Fruit fly (Drosophila melanogaster) whole organism, embryonic: Measurements from ENCODE around the gene Fkbp59.

Source experiments
- Adf1 ChIP-seq: fragments of 200-800 bp; sonication (Bioruptor generic); IDR thresholded peaks from 2 replicates; pipeline ENCODE4 v1.3.6; 2022; ENCODE audit warnings: missing biosample characterization, missing genetic modification characterization
- Atf3 ChIP-seq: fragments of 200-800 bp; sonication (Bioruptor generic); optimal IDR thresholded peaks from 3 replicates; lab custom pipeline; 2016; ENCODE audit warnings: missing biosample characterization, missing genetic modification characterization
- CG1024 ChIP-seq: fragments of 200-800 bp; sonication (Bioruptor generic); IDR thresholded peaks from 2 replicates; pipeline ENCODE4 v1.3.6; 2022; ENCODE audit warnings: missing biosample characterization, missing genetic modification characterization
- CG10431 ChIP-seq: fragments of 200-800 bp; sonication (Bioruptor generic); optimal IDR thresholded peaks from 3 replicates; lab custom pipeline; 2018; ENCODE audit warnings: missing biosample characterization, mild to moderate bottlenecking, missing genetic modification characterization
- CG11504 ChIP-seq: fragments of 200-800 bp; sonication (Bioruptor generic); optimal IDR thresholded peaks from 3 replicates; lab custom pipeline; 2019; ENCODE audit warnings: missing biosample characterization, mild to moderate bottlenecking, missing genetic modification characterization, moderate library complexity
- CG12071 ChIP-seq: fragments of 200-800 bp; sonication (Bioruptor generic); optimal IDR thresholded peaks from 3 replicates; lab custom pipeline; 2018; ENCODE audit warnings: missing biosample characterization, mild to moderate bottlenecking, missing genetic modification characterization
- CG12659 ChIP-seq: fragments of 200-800 bp; sonication (Bioruptor generic); optimal IDR thresholded peaks from 3 replicates; lab custom pipeline; 2017; ENCODE audit warnings: mild to moderate bottlenecking, missing biosample characterization, missing genetic modification reagents, missing genetic modification characterization
- CG13624 ChIP-seq: fragments of 200-800 bp; sonication (Bioruptor generic); optimal IDR thresholded peaks from 2 replicates; lab custom pipeline; 2016; ENCODE audit warnings: missing biosample characterization, missing genetic modification characterization
- CG15601 ChIP-seq: fragments of 200-800 bp; sonication (Bioruptor generic); optimal IDR thresholded peaks from 3 replicates; lab custom pipeline; 2019; ENCODE audit warnings: missing biosample characterization, mild to moderate bottlenecking, missing genetic modification characterization, moderate library complexity
- CG16779 ChIP-seq: fragments of 200-800 bp; sonication (Bioruptor generic); IDR thresholded peaks from 2 replicates; pipeline ENCODE4 v1.3.6; 2022; ENCODE audit warnings: missing biosample characterization, missing genetic modification characterization
- CG17912 ChIP-seq: fragments of 200-800 bp; sonication (Bioruptor generic); optimal IDR thresholded peaks from 2 replicates; lab custom pipeline; 2018; ENCODE audit warnings: missing biosample characterization, mild to moderate bottlenecking, missing genetic modification characterization
- CG2116 ChIP-seq: fragments of 200-800 bp; sonication (Bioruptor generic); optimal IDR thresholded peaks from 3 replicates; lab custom pipeline; 2018; ENCODE audit warnings: missing biosample characterization, mild to moderate bottlenecking, missing genetic modification characterization
- CG2120 ChIP-seq: fragments of 200-800 bp; sonication (Bioruptor generic); optimal IDR thresholded peaks from 3 replicates; lab custom pipeline; 2016; ENCODE audit warnings: missing biosample characterization, missing genetic modification characterization
- CG2199 ChIP-seq: fragments of 200-800 bp; sonication (Bioruptor generic); IDR thresholded peaks from 3 replicates; pipeline ENCODE4 v1.3.6; 2022; ENCODE audit warnings: missing biosample characterization, missing genetic modification characterization
- CG2889 ChIP-seq: fragments of 200-800 bp; sonication (Bioruptor generic); IDR thresholded peaks from 3 replicates; pipeline ENCODE4 v1.3.6; 2022; ENCODE audit warnings: missing biosample characterization, missing genetic modification characterization
- CG31224 ChIP-seq: fragments of 200-800 bp; sonication (Bioruptor generic); IDR thresholded peaks from 2 replicates; pipeline ENCODE4 v1.3.6; 2022; ENCODE audit warnings: missing biosample characterization, missing genetic modification characterization
- CG3163 ChIP-seq: fragments of 200-800 bp; sonication (Bioruptor generic); optimal IDR thresholded peaks from 3 replicates; lab custom pipeline; 2016; ENCODE audit warnings: missing biosample characterization, missing genetic modification characterization
- CG3281 ChIP-seq: fragments of 200-800 bp; sonication (Bioruptor generic); optimal IDR thresholded peaks from 3 replicates; lab custom pipeline; 2017; ENCODE audit warnings: missing biosample characterization, mild to moderate bottlenecking, missing genetic modification characterization
- CG4730 ChIP-seq: fragments of 200-800 bp; sonication (Bioruptor generic); IDR thresholded peaks from 2 replicates; pipeline ENCODE4 v1.3.6; 2022; ENCODE audit warnings: missing biosample characterization, missing genetic modification characterization
- CG4854 ChIP-seq: fragments of 200-800 bp; sonication (Bioruptor generic); optimal IDR thresholded peaks from 2 replicates; lab custom pipeline; 2016; ENCODE audit warnings: missing biosample characterization, missing genetic modification characterization, inconsistent platforms
- CG6689 ChIP-seq: fragments of 200-800 bp; sonication (Bioruptor generic); IDR thresholded peaks from 2 replicates; pipeline ENCODE4 v1.3.6; 2022; ENCODE audit warnings: missing biosample characterization, missing genetic modification characterization
- CG8089 ChIP-seq: fragments of 200-800 bp; sonication (Bioruptor generic); optimal IDR thresholded peaks from 3 replicates; lab custom pipeline; 2016; ENCODE audit warnings: missing biosample characterization, missing genetic modification characterization
- CG8765 ChIP-seq: fragments of 200-800 bp; sonication (Bioruptor generic); IDR thresholded peaks from 2 replicates; pipeline ENCODE4 v1.3.6; 2022; ENCODE audit warnings: missing biosample characterization, missing genetic modification characterization
- CG9609 ChIP-seq: fragments of 200-800 bp; sonication (Bioruptor generic); optimal IDR thresholded peaks from 3 replicates; lab custom pipeline; 2016; ENCODE audit warnings: missing biosample characterization, missing genetic modification characterization
- CoRest ChIP-seq: fragments of 200-800 bp; sonication (Bioruptor generic); optimal IDR thresholded peaks from 3 replicates; lab custom pipeline; 2018; ENCODE audit warnings: missing biosample characterization, mild to moderate bottlenecking, missing genetic modification characterization, moderate library complexity
- ERR ChIP-seq: fragments of 200-800 bp; sonication (Bioruptor generic); optimal IDR thresholded peaks from 2 replicates; lab custom pipeline; 2016; ENCODE audit warnings: missing biosample characterization, missing genetic modification characterization
- H15 ChIP-seq: fragments of 200-800 bp; sonication (Bioruptor generic); IDR thresholded peaks from 3 replicates; pipeline ENCODE4 v1.3.6; 2022; ENCODE audit warnings: missing biosample characterization, missing genetic modification characterization
- HmgD ChIP-seq: fragments of 200-800 bp; sonication (Bioruptor generic); optimal IDR thresholded peaks from 3 replicates; lab custom pipeline; 2016; ENCODE audit warnings: missing biosample characterization, missing genetic modification characterization
- MBD-R2 ChIP-seq: fragments of 200-800 bp; sonication (Bioruptor generic); IDR thresholded peaks from 2 replicates; pipeline ENCODE4 v1.3.6; 2022; ENCODE audit warnings: missing biosample characterization, missing genetic modification characterization
- NC2β ChIP-seq: fragments of 200-800 bp; sonication (Bioruptor generic); optimal IDR thresholded peaks from 2 replicates; lab custom pipeline; 2016; ENCODE audit warnings: missing biosample characterization, missing genetic modification characterization
- Ptx1 ChIP-seq: fragments of 200-800 bp; sonication (Bioruptor generic); IDR thresholded peaks from 2 replicates; pipeline ENCODE4 v1.3.6; 2022; ENCODE audit warnings: missing biosample characterization, missing genetic modification characterization
- Usf ChIP-seq: fragments of 200-800 bp; sonication (Bioruptor generic); optimal IDR thresholded peaks from 2 replicates; lab custom pipeline; 2017; ENCODE audit warnings: missing genotype, missing biosample characterization, missing genetic modification characterization
- Xbp1 ChIP-seq: fragments of 200-800 bp; sonication (Bioruptor generic); optimal IDR thresholded peaks from 3 replicates; lab custom pipeline; 2016; ENCODE audit warnings: missing biosample characterization, mild to moderate bottlenecking, missing genetic modification characterization
- Xrp1 ChIP-seq: fragments of 200-800 bp; sonication (Bioruptor generic); IDR thresholded peaks from 2 replicates; pipeline ENCODE4 v1.3.6; 2022; ENCODE audit warnings: missing biosample characterization, missing genetic modification characterization
- cg ChIP-seq: fragments of 200-800 bp; sonication (Bioruptor generic); optimal IDR thresholded peaks from 3 replicates; lab custom pipeline; 2019; ENCODE audit warnings: missing biosample characterization, mild to moderate bottlenecking, missing genetic modification characterization, moderate library complexity
- croc ChIP-seq: fragments of 200-800 bp; sonication (Bioruptor generic); conservative IDR thresholded peaks from 3 replicates; pipeline ENCODE4 v1.3.6; 2022; ENCODE audit warnings: missing biosample characterization, missing genetic modification characterization
- crol ChIP-seq: fragments of 200-800 bp; sonication (Bioruptor generic); IDR thresholded peaks from 2 replicates; pipeline ENCODE4 v1.3.6; 2022; ENCODE audit warnings: missing biosample characterization, missing genetic modification characterization
- dati ChIP-seq: fragments of 200-800 bp; sonication (Bioruptor generic); IDR thresholded peaks from 2 replicates; pipeline ENCODE4 v1.3.6; 2022; ENCODE audit warnings: missing biosample characterization, missing genetic modification characterization
- fd96Cb ChIP-seq: fragments of 200-800 bp; sonication (Bioruptor generic); optimal IDR thresholded peaks from 2 replicates; lab custom pipeline; 2018; ENCODE audit warnings: missing biosample characterization, mild to moderate bottlenecking, missing genetic modification characterization, moderate library complexity
- ftz-f1 ChIP-seq: fragments of 200-800 bp; sonication (Bioruptor generic); optimal IDR thresholded peaks from 2 replicates; lab custom pipeline; 2016; ENCODE audit warnings: missing biosample characterization, missing genetic modification characterization
- ind ChIP-seq: fragments of 200-800 bp; sonication (Bioruptor generic); optimal IDR thresholded peaks from 3 replicates; lab custom pipeline; 2016; ENCODE audit warnings: missing biosample characterization, missing genetic modification characterization
- lbe ChIP-seq: fragments of 200-800 bp; sonication (Bioruptor generic); optimal IDR thresholded peaks from 2 replicates; lab custom pipeline; 2016; ENCODE audit warnings: missing biosample characterization, mild to moderate bottlenecking, missing genetic modification characterization
- lola ChIP-seq, 3 experiments: fragments of >200 bp in 2 of 3; fragments of 200-800 bp in 1 of 3; sonication (Bioruptor generic) in 1 of 3; optimal IDR thresholded peaks; 2 replicates each; lab custom pipeline; 2017 to 2019; ENCODE audit warnings: missing biosample characterization in 3 of 3, missing genetic modification characterization in 3 of 3, mild to moderate bottlenecking in 1 of 3, moderate library complexity in 1 of 3
- luna ChIP-seq: fragments of 200-800 bp; sonication (Bioruptor generic); optimal IDR thresholded peaks from 2 replicates; lab custom pipeline; 2016; ENCODE audit warnings: missing biosample characterization, missing genetic modification characterization
- nerfin-1 ChIP-seq: fragments of 200-800 bp; sonication (Bioruptor generic); optimal IDR thresholded peaks from 3 replicates; lab custom pipeline; 2019; ENCODE audit warnings: missing biosample characterization, mild to moderate bottlenecking, missing genetic modification characterization, moderate library complexity
- p53 ChIP-seq: fragments of 200-800 bp; sonication (Bioruptor generic); optimal IDR thresholded peaks from 2 replicates; lab custom pipeline; 2016; ENCODE audit warnings: missing biosample characterization, missing genetic modification characterization
- pb ChIP-seq: fragments of 200-800 bp; sonication (Bioruptor generic); optimal IDR thresholded peaks from 3 replicates; lab custom pipeline; 2016; ENCODE audit warnings: missing biosample characterization, missing genetic modification characterization
- ranshi ChIP-seq: fragments of 200-800 bp; sonication (Bioruptor generic); IDR thresholded peaks from 2 replicates; pipeline ENCODE4 v1.3.6; 2022; ENCODE audit warnings: missing biosample characterization, missing genetic modification characterization
- ro ChIP-seq: fragments of 200-800 bp; sonication (Bioruptor generic); IDR thresholded peaks from 2 replicates; pipeline ENCODE4 v1.3.6; 2022; ENCODE audit warnings: missing biosample characterization, missing genetic modification characterization
- scrt ChIP-seq: fragments of 200-800 bp; sonication (Bioruptor generic); optimal IDR thresholded peaks from 2 replicates; lab custom pipeline; 2018; ENCODE audit warnings: missing biosample characterization, mild to moderate bottlenecking, missing genetic modification characterization, moderate library complexity
- zfh2 ChIP-seq: fragments of 200-800 bp; sonication (Bioruptor generic); optimal IDR thresholded peaks from 2 replicates; lab custom pipeline; 2016; ENCODE audit warnings: missing biosample characterization, missing genetic modification characterization

Gene Fkbp59

dm6 chr2L:9938631-9939256, 50.9 kb downstream of the Fkbp59 start, which contains the start of the genes Datp and CG4619 (continued):
- 0 out of 2 replicates have a peak, but pooled peaks have one; percentile 6 for TF ChIP-seq CG1024 (GFP tag; lab: Robert Waterston, UW)
- TF ChIP-seq CG2889: 0 out of 3 replicates have a peak, but pooled peaks have one; percentile 6
- TF ChIP-seq luna: no peak
- TF ChIP-seq cg (GFP tag; lab: Kevin White, UChicago): no peak
- no peak for TF ChIP-seq CG31224
- peak; percentile 77 for TF ChIP-seq zfh2 (GFP tag; lab: Kevin White, UChicago)
- TF ChIP-seq ftz-f1 (GFP tag; lab: Kevin White, UChicago): no peak
- TF ChIP-seq ro (GFP tag; lab: Robert Waterston, UW): no peak
- TF ChIP-seq NC2β (GFP tag; lab: Kevin White, UChicago): peak; percentile 22
- TF ChIP-seq CG10431 (GFP tag; lab: Kevin White, UChicago): peak; percentile 68
- peak; percentile 44 for TF ChIP-seq CG12659
- no peak for TF ChIP-seq fd96Cb (tag; lab: Kevin White, UChicago)
- no peak for TF ChIP-seq Usf
- TF ChIP-seq CG4730: no peak
- TF ChIP-seq CG6689 (GFP tag; lab: Robert Waterston, UW): no peak
- peak; percentile 23 for TF ChIP-seq CoRest
- TF ChIP-seq ind (GFP tag; lab: Kevin White, UChicago): peak; percentile 46
- no peak for TF ChIP-seq CG15601 (tag; lab: Kevin White, UChicago)
- no peak for TF ChIP-seq CG11504
- TF ChIP-seq croc (GFP tag; lab: Robert Waterston, UW): peak; percentile 24; the same call in 1 of the 3 replicates
- TF ChIP-seq CG17912 (GFP tag; lab: Kevin White, UChicago): peak; percentile 56
- TF ChIP-seq MBD-R2 (GFP tag; lab: Robert Waterston, UW): peak; percentile 93
- peak; percentile 61 for TF ChIP-seq Xbp1 (GFP tag; lab: Kevin White, UChicago)
- TF ChIP-seq Adf1 (GFP tag; lab: Robert Waterston, UW): no peak
- TF ChIP-seq CG16779: no peak
- no peak for TF ChIP-seq pb
- TF ChIP-seq p53 (GFP tag; lab: Kevin White, UChicago): no peak
- peak; percentile 31; the same call in 1 of the 2 replicates for TF ChIP-seq Xrp1 (GFP tag; lab: Robert Waterston, UW)
- no peak for TF ChIP-seq dati (GFP tag; lab: Robert Waterston, UW)
- peak; percentile 51 for TF ChIP-seq CG9609 (GFP tag; lab: Kevin White, UChicago)
- peak; percentile 32 for TF ChIP-seq CG3281
- TF ChIP-seq CG8089 (GFP tag; lab: Kevin White, UChicago): peak; percentile 28
- no peak for TF ChIP-seq ERR (GFP tag; lab: Kevin White, UChicago)
- no peak for TF ChIP-seq CG8765 (GFP tag; lab: Robert Waterston, UW)
- TF ChIP-seq lbe: peak; percentile 21
- TF ChIP-seq Atf3 (GFP tag; lab: Kevin White, UChicago): no peak
- TF ChIP-seq CG3163 (GFP tag; lab: Kevin White, UChicago): peak; percentile 13
- TF ChIP-seq scrt (GFP tag; lab: Kevin White, UChicago): peak; percentile 49
- no peak for TF ChIP-seq nerfin-1
- no peak for TF ChIP-seq ranshi (GFP tag; lab: Robert Waterston, UW)
- TF ChIP-seq CG13624 (GFP tag; lab: Kevin White, UChicago): peak; percentile 32
- no peak for TF ChIP-seq lola (GFP tag; optimal IDR thresholded peaks at IDR 0.05; lab: Kevin White, UChicago)
- TF ChIP-seq crol (GFP tag; lab: Robert Waterston, UW): no peak
- peak; percentile 66 for TF ChIP-seq HmgD (GFP tag; lab: Kevin White, UChicago)
- TF ChIP-seq Ptx1: peak; percentile 47; the same call in 1 of the 2 replicates
- peak; percentile 16 for TF ChIP-seq CG4854 (GFP tag; lab: Kevin White, UChicago)
- TF ChIP-seq CG2116 (GFP tag; lab: Kevin White, UChicago): peak; percentile 29
- no peak for TF ChIP-seq CG2199 (GFP tag; lab: Robert Waterston, UW)
- peak; percentile 75 for TF ChIP-seq CG2120 (GFP tag; lab: Kevin White, UChicago)
- TF ChIP-seq CG12071 (GFP tag; lab: Kevin White, UChicago): no peak
- peak; percentile 65; the same call in 2 of the 3 replicates for TF ChIP-seq H15 (GFP tag; lab: Robert Waterston, UW)
